Worm (Caenorhabditis elegans) whole organism, midembryonic: ENCODE measurements around the gene C10A4.9.

Source experiments
- flt-1 ChIP-seq: fragments of 200-800 bp; sonication (Bioruptor generic); IDR thresholded peaks from 2 replicates; pipeline ENCODE4 v1.3.6; 2022; ENCODE audit warnings: missing genetic modification characterization, missing compliant biosample characterization
- tab-1 ChIP-seq: fragments of 200-800 bp; sonication (Bioruptor generic); IDR thresholded peaks from 2 replicates; pipeline ENCODE4 v1.3.6; 2022; ENCODE audit warnings: missing genetic modification characterization, missing compliant biosample characterization

DNA sequence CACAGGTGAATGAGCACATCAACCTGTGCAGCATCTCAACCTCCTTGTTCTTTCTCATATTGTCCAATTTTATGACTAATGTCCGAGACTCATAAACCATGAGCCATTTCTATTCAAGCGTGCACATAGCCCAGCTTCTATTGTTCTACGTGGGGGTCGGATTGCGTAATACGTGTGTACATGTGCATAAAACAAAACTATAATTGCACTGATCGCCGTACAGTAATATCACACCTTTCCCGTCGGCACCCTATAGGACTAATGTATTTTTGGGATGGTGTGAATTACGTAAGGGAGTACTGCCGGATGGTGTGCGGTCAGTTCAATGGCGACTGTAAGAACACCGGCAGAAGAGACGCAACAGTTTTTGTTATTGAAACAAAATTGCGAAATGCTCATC is 49.2 kb downstream of the C10A4.9 start:
- TF ChIP-seq flt-1 (GFP tag; lab: Robert Waterston, UW) = no peak
- no peak for TF ChIP-seq tab-1
